Worm (Caenorhabditis elegans): ENCODE results near the gene cutl-29.

ce11 chrX:8310747-8311146 lies 39.9 kb upstream of the cutl-29 start:
- TF ChIP-seq skn-1 (tag; optimal IDR thresholded peaks at IDR 0.05) (no peak), egl-27 (tag; optimal IDR thresholded peaks at IDR 0.05) (no peak), spr-1 (tag; optimal IDR thresholded peaks at IDR 0.05) (no peak)
